Worm (Caenorhabditis elegans): ENCODE measurements around the gene ddo-1.

ce11 chrV:17752340-17752739 is 24.7 kb downstream of the ddo-1 start:
- no peak for TF ChIP-seq ets-4 (GFP tag; optimal IDR thresholded peaks at IDR 0.05)
- TF ChIP-seq him-1 (tag; optimal IDR thresholded peaks at IDR 0.05): no peak
- TF ChIP-seq nhr-120 (GFP tag; IDR thresholded peaks at IDR 0.05): no peak
- no peak for TF ChIP-seq ztf-28 (GFP tag; IDR thresholded peaks at IDR 0.05)
- no peak for TF ChIP-seq T26A5.8 (tag; optimal IDR thresholded peaks at IDR 0.05)
- TF ChIP-seq unc-130 (GFP tag; optimal IDR thresholded peaks at IDR 0.05): no peak
- no peak for TF ChIP-seq xnd-1 (tag; optimal IDR thresholded peaks at IDR 0.05)
- TF ChIP-seq snpc-4 (GFP tag; optimal IDR thresholded peaks at IDR 0.05): no peak
- TF ChIP-seq snpc-4 (tag; optimal IDR thresholded peaks at IDR 0.05): peak in 1 of 4 experiments; percentile 14
- no peak for TF ChIP-seq repo-1 (tag; optimal IDR thresholded peaks at IDR 0.05)
- no peak for TF ChIP-seq C06A6.2 (GFP tag; conservative IDR thresholded peaks at IDR 0.05)
- TF ChIP-seq Y53F4B.3 (GFP tag; IDR thresholded peaks at IDR 0.05): no peak
- TF ChIP-seq lsy-27 (tag; optimal IDR thresholded peaks at IDR 0.05; ENCODE audit: borderline replicate concordance, insufficient read depth): no peak
- no peak for TF ChIP-seq F10E7.11 (tag; optimal IDR thresholded peaks at IDR 0.05)
- TF ChIP-seq B0035.1 (tag; optimal IDR thresholded peaks at IDR 0.05): no peak
